Fruit fly (Drosophila melanogaster): ENCODE results near the gene CG33641.

DNA sequence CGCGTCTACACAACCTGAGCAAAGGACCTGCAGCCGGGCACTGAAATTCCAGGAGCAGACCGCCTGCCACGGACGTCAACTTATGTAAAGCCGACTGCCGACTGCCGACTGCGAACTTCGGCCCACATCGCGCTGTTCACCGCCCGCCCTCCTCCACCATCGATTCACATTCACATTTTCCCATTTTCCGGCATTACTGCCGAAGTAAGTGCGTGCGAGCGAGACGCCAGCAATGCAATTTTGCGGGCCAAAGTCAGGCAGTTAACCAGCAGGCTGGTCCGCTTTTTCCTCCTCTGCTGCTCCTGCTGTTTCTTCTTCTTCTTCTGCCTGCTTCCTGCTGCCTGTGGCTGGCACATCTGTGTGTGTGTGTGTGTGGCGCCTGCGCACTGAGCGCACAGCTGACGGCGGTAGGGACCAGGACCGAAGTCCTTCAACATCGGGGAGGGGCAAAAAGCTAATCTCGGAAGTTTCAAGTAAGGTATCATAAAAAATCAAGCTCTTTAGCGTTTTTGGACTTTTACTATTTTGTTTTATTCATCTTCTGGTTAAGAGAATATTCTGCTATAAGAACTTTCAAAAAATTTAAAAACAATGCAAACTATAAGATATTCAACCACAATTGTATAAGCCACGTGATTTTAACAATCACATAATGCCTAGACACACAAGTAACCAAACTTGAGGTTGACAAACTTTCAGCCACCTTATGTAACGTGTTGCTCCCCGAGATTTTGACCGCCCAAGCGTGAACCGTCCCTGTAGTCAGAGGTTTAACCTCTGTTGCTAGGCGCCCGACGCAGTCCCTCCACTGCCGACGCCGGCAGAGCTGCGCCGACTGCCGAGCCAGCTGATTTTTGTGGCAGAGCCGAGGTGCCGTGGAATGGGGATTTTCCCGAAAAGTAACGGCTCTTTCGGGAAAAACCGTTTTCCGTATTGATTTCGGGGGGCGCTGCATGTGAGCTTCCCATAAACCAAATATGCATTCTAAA, 19.2 kb downstream of the CG33641 start:
- TF ChIP-seq Dll (optimal IDR thresholded peaks at IDR 0.05), result no peak
- no peak for TF ChIP-seq usp (GFP tag; optimal IDR thresholded peaks at IDR 0.05)
- TF ChIP-seq pan (optimal IDR thresholded peaks at IDR 0.05), result no peak
- no peak for TF ChIP-seq CG8478 (optimal IDR thresholded peaks at IDR 0.05)
- TF ChIP-seq psq (optimal IDR thresholded peaks at IDR 0.05), result no peak
- TF ChIP-seq EcR (GFP tag; optimal IDR thresholded peaks at IDR 0.05), result no peak
